Worm (Caenorhabditis elegans) whole organism, L4 larva: ENCODE measurements around the gene T24E12.2.

Source experiments
- F37D6.2 ChIP-seq: sonication (generic microtip); optimal IDR thresholded peaks from 2 replicates; lab custom pipeline; 2016; ENCODE audit warnings: mild to moderate bottlenecking, missing genetic modification characterization, missing compliant biosample characterization
- ama-1 ChIP-seq: fragments of 150-350 bp; optimal IDR thresholded peaks from 2 replicates; lab custom pipeline; 2014; ENCODE audit warnings: inconsistent platforms, mixed read lengths
- attf-4 ChIP-seq: sonication (generic microtip); optimal IDR thresholded peaks from 3 replicates; lab custom pipeline; 2017; ENCODE audit warnings: missing biosample characterization, missing genetic modification characterization
- ceh-28 ChIP-seq: fragments of 150-350 bp; optimal IDR thresholded peaks from 2 replicates; lab custom pipeline; 2014; ENCODE audit warnings: missing biosample characterization, missing genetic modification reagents, missing genetic modification characterization
- ceh-32 ChIP-seq: sonication (generic microtip); optimal IDR thresholded peaks from 2 replicates; lab custom pipeline; 2016; ENCODE audit warnings: mild to moderate bottlenecking, missing genetic modification characterization, missing compliant biosample characterization; ENCODE audit not compliant: poor library complexity
- ces-1 ChIP-seq: fragments of 150-350 bp; sonication (generic microtip); optimal IDR thresholded peaks from 4 replicates; lab custom pipeline; 2014; ENCODE audit warnings: missing biosample characterization, missing genetic modification reagents, missing genetic modification characterization
- cey-2 ChIP-seq: sonication (generic microtip); optimal IDR thresholded peaks from 3 replicates; lab custom pipeline; 2017; ENCODE audit warnings: missing genetic modification characterization, mild to moderate bottlenecking, missing compliant biosample characterization, antibody characterized with exemption, borderline replicate concordance; ENCODE audit not compliant: insufficient read depth
- daf-16 ChIP-seq, 3 experiments: sonication (generic microtip); optimal IDR thresholded peaks; 2 replicates each; lab custom pipeline; 2016 to 2017; ENCODE audit warnings: missing genetic modification characterization in 3 of 3, missing genetic modification reagents in 3 of 3, mild to moderate bottlenecking in 2 of 3, missing compliant biosample characterization in 2 of 3, missing biosample characterization in 1 of 3, moderate library complexity in 1 of 3
- dmd-8 ChIP-seq: fragments of 200-800 bp; sonication (Bioruptor generic); IDR thresholded peaks from 2 replicates; pipeline ENCODE4 v1.3.6; 2022; ENCODE audit warnings: missing genetic modification characterization, missing compliant biosample characterization
- egl-43 ChIP-seq: fragments of 200-800 bp; sonication (Bioruptor generic); IDR thresholded peaks from 2 replicates; pipeline ENCODE4 v1.3.6; 2022; ENCODE audit warnings: missing genetic modification reagents, missing genetic modification characterization, missing compliant biosample characterization
- hif-1 ChIP-seq, 2 experiments: sonication (generic microtip); optimal IDR thresholded peaks; 2 replicates each; lab custom pipeline; 2016 to 2017; ENCODE audit warnings: missing compliant biosample characterization in 2 of 2, missing genetic modification characterization in 2 of 2, missing genetic modification reagents in 2 of 2, missing genotype in 2 of 2, mild to moderate bottlenecking in 1 of 2
- hlh-30 ChIP-seq: sonication (generic microtip); optimal IDR thresholded peaks from 2 replicates; lab custom pipeline; 2017; ENCODE audit warnings: antibody characterized with exemption, mild to moderate bottlenecking, missing genetic modification characterization, missing compliant biosample characterization; ENCODE audit not compliant: insufficient read depth
- hmg-1.1 ChIP-seq: fragments of 200-800 bp; sonication (Bioruptor generic); IDR thresholded peaks from 2 replicates; pipeline ENCODE4 v1.3.6; 2022; ENCODE audit warnings: missing genetic modification reagents, missing genetic modification characterization, missing compliant biosample characterization
- jun-1 ChIP-seq: fragments of 150-350 bp; optimal IDR thresholded peaks from 2 replicates; lab custom pipeline; 2014; ENCODE audit warnings: missing biosample characterization, missing genetic modification reagents, missing genetic modification characterization
- lin-15B ChIP-seq: fragments of 150-350 bp; sonication (generic microtip); optimal IDR thresholded peaks from 3 replicates; lab custom pipeline; 2014; ENCODE audit warnings: missing biosample characterization, missing genetic modification characterization
- lin-38 ChIP-seq: fragments of 200-800 bp; sonication (Bioruptor generic); IDR thresholded peaks from 2 replicates; pipeline ENCODE4 v1.3.6; 2022; ENCODE audit warnings: missing genetic modification reagents, missing genetic modification characterization, missing compliant biosample characterization
- madf-9 ChIP-seq: fragments of 200-800 bp; sonication (Bioruptor generic); conservative IDR thresholded peaks from 2 replicates; pipeline ENCODE4 v1.3.6; 2022; ENCODE audit warnings: missing genetic modification reagents, missing genetic modification characterization, missing compliant biosample characterization
- mdl-1 ChIP-seq, 2 experiments: fragments of 150-350 bp in 1 of 2; sonication (generic microtip) in 1 of 2; optimal IDR thresholded peaks; 2 replicates each; lab custom pipeline; 2014 to 2017; ENCODE audit warnings: missing biosample characterization in 2 of 2, missing genetic modification characterization in 2 of 2
- mdt-29 ChIP-seq: fragments of 200-800 bp; sonication (Bioruptor generic); IDR thresholded peaks from 2 replicates; pipeline ENCODE4 v1.3.6; 2022; ENCODE audit warnings: missing genetic modification reagents, missing genetic modification characterization, missing compliant biosample characterization
- mep-1 ChIP-seq: fragments of 150-350 bp; sonication (generic microtip); optimal IDR thresholded peaks from 3 replicates; lab custom pipeline; 2014; ENCODE audit warnings: missing biosample characterization, missing genetic modification characterization
- mxl-3 ChIP-seq: fragments of 200-800 bp; sonication (Bioruptor generic); optimal IDR thresholded peaks from 2 replicates; lab custom pipeline; 2018; ENCODE audit warnings: mild to moderate bottlenecking, missing genetic modification characterization, missing compliant biosample characterization
- nhr-10 ChIP-seq: fragments of 150-350 bp; optimal IDR thresholded peaks from 2 replicates; lab custom pipeline; 2014; ENCODE audit warnings: missing biosample characterization, missing genetic modification characterization
- nhr-102 ChIP-seq: sonication (generic microtip); optimal IDR thresholded peaks from 2 replicates; lab custom pipeline; 2016; ENCODE audit warnings: mild to moderate bottlenecking, missing genetic modification characterization, moderate library complexity, missing compliant biosample characterization
- nhr-111 ChIP-seq: fragments of 200-800 bp; sonication (Bioruptor generic); optimal IDR thresholded peaks from 2 replicates; lab custom pipeline; 2018; ENCODE audit warnings: mild to moderate bottlenecking, missing genetic modification characterization, missing compliant biosample characterization
- nhr-25 ChIP-seq: sonication (generic microtip); optimal IDR thresholded peaks from 2 replicates; lab custom pipeline; 2017; ENCODE audit warnings: missing genetic modification characterization, mild to moderate bottlenecking, missing compliant biosample characterization, antibody characterized with exemption, moderate library complexity, borderline replicate concordance; ENCODE audit not compliant: insufficient read depth
- nhr-6 ChIP-seq: fragments of 150-350 bp; optimal IDR thresholded peaks from 2 replicates; lab custom pipeline; 2014; ENCODE audit warnings: missing biosample characterization, missing genetic modification characterization
- nhr-76 ChIP-seq: fragments of 150-350 bp; optimal IDR thresholded peaks from 2 replicates; lab custom pipeline; 2014; ENCODE audit warnings: missing biosample characterization, missing genetic modification characterization
- pha-4 ChIP-seq, 2 experiments: fragments of 150-350 bp in 1 of 2; fragments of 200-800 bp in 1 of 2; sonication (Bioruptor generic) in 1 of 2; IDR thresholded peaks in 1 of 2; optimal IDR thresholded peaks in 1 of 2; 2 replicates each; pipeline versions ENCODE4 v1.3.6 to Lab custom; 2014 to 2022; ENCODE audit warnings: missing genetic modification characterization in 2 of 2, missing genetic modification reagents in 2 of 2, missing biosample characterization in 1 of 2, missing compliant biosample characterization in 1 of 2
- rbr-2 ChIP-seq: sonication (generic microtip); optimal IDR thresholded peaks from 2 replicates; lab custom pipeline; 2016; ENCODE audit warnings: missing genotype, missing genetic modification characterization, missing compliant biosample characterization
- saeg-2 ChIP-seq: fragments of 200-800 bp; sonication (Bioruptor generic); IDR thresholded peaks from 2 replicates; pipeline ENCODE4 v1.3.6; 2022; ENCODE audit warnings: missing genetic modification reagents, missing genetic modification characterization, missing compliant biosample characterization
- snpc-1.2 ChIP-seq: fragments of 200-800 bp; sonication (Bioruptor generic); IDR thresholded peaks from 2 replicates; pipeline ENCODE4 v1.3.6; 2022; ENCODE audit warnings: missing genetic modification reagents, missing genetic modification characterization, missing compliant biosample characterization
- snpc-4 ChIP-seq: fragments of 150-350 bp; optimal IDR thresholded peaks from 2 replicates; lab custom pipeline; 2014; ENCODE audit warnings: missing biosample characterization, missing genetic modification characterization
- unc-62 ChIP-seq, 3 experiments: fragments of 150-350 bp in 1 of 3; sonication (generic microtip); optimal IDR thresholded peaks in 2 of 3; peaks in 1 of 3; 1 replicate in 1 of 3; 2 replicates in 2 of 3; lab custom pipeline; 2014 to 2017; ENCODE audit warnings: missing biosample characterization in 3 of 3, missing genetic modification characterization in 3 of 3, missing genetic modification reagents in 3 of 3, missing genotype in 1 of 3
- vab-7 ChIP-seq: fragments of 200-800 bp; sonication (Bioruptor generic); IDR thresholded peaks from 2 replicates; pipeline ENCODE4 v1.3.6; 2022; ENCODE audit warnings: missing genetic modification reagents, missing genetic modification characterization, missing compliant biosample characterization
- zfp-3 ChIP-seq: fragments of 200-800 bp; sonication (Bioruptor generic); conservative IDR thresholded peaks from 2 replicates; pipeline ENCODE4 v1.3.6; 2022; ENCODE audit warnings: missing genetic modification reagents, missing genetic modification characterization, missing compliant biosample characterization
- zip-2 ChIP-seq: fragments of 150-350 bp; optimal IDR thresholded peaks from 2 replicates; lab custom pipeline; 2014; ENCODE audit warnings: missing biosample characterization, missing genetic modification characterization
- ztf-11 ChIP-seq: fragments of 150-350 bp; optimal IDR thresholded peaks from 2 replicates; lab custom pipeline; 2014; ENCODE audit warnings: missing biosample characterization, missing genetic modification characterization

T24E12.2 gene

ce11 chrII:3810550-3810949 lies 27.8 kb downstream of the T24E12.2 start (continued):
- TF ChIP-seq jun-1, result no peak
- TF ChIP-seq nhr-10 (tag; lab: Kevin White, UChicago), result no peak
- no peak for TF ChIP-seq nhr-76
- TF ChIP-seq F37D6.2, result no peak
- TF ChIP-seq zip-2, result no peak
- peak in 1 of 2 experiments; percentile 81 for TF ChIP-seq unc-62 (GFP tag; optimal IDR thresholded peaks at IDR 0.05 in 1 of 2; lab: Kevin White, UChicago)
- no peak for TF ChIP-seq unc-62 (tag; optimal IDR thresholded peaks at IDR 0.05; lab: Kevin White, UChicago)
- TF ChIP-seq vab-7 (GFP tag; lab: Robert Waterston, UW), result no peak
- no peak for TF ChIP-seq attf-4 (tag; lab: Kevin White, UChicago)
- TF ChIP-seq mdl-1 (tag; optimal IDR thresholded peaks at IDR 0.05; lab: Kevin White, UChicago), result peak in 1 of 2 experiments; percentile 5
- no peak for TF ChIP-seq ceh-32 (tag; lab: Kevin White, UChicago)
- TF ChIP-seq hmg-1.1 (GFP tag; lab: Robert Waterston, UW), result peak; percentile 32; the same call in 1 of the 2 replicates
- no peak for TF ChIP-seq egl-43
- no peak for TF ChIP-seq dmd-8
- peak; percentile 30 for TF ChIP-seq nhr-102 (tag; lab: Kevin White, UChicago)
- TF ChIP-seq mxl-3 (GFP tag; lab: Kevin White, UChicago), result no peak
- peak; percentile 85 for TF ChIP-seq mep-1 (tag; lab: Kevin White, UChicago)
- TF ChIP-seq nhr-6, result peak; percentile 42
- no peak for TF ChIP-seq nhr-25 (tag; lab: Kevin White, UChicago)
- TF ChIP-seq pha-4 (GFP tag; IDR thresholded peaks at IDR 0.05; lab: Robert Waterston, UW), result no peak
- peak; percentile 75 for TF ChIP-seq pha-4 (tag; optimal IDR thresholded peaks at IDR 0.05; lab: Kevin White, UChicago)
- TF ChIP-seq ces-1 (GFP tag; lab: Kevin White, UChicago), result no peak
- TF ChIP-seq mdt-29 (GFP tag; lab: Robert Waterston, UW), result no peak
- no peak for TF ChIP-seq ztf-11 (tag; lab: Kevin White, UChicago)
- TF ChIP-seq nhr-111, result no peak
- TF ChIP-seq saeg-2, result no peak
- TF ChIP-seq zfp-3 (GFP tag; lab: Robert Waterston, UW), result no peak
- no peak for TF ChIP-seq snpc-4 (tag; lab: Kevin White, UChicago)
- no peak for TF ChIP-seq ceh-28 (tag; lab: Kevin White, UChicago)

DNA sequence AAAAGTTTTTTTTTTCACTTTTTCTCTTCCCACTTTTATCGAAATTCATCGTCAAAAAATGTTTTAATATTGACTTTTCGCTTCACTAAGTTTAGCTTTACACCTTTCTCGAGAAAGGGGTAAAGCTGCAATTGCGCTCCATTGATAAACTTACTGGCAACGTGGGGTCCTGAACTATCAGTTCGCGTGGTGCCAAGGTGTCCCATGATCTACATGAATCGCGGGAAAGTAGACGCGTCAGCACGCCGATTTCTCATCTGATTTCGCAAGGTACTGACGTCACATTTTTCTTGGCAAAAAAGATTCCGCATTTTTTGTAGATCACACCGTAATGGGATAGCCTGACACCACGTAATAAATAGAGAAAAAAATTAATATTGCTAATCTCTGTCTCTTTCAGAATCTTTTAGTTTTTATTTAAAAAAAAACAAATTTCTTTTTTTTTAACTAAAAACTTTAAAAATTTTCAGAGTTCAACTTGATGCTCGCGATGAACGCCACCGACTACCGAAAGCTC lies 29.1 kb downstream of the T24E12.2 start, which contains the start of gene lido-15:
Gene lido-15, plus strand, starts transcription at position 467 of the 517 bp plus-strand sequence.
- TF ChIP-seq hif-1 (tag; optimal IDR thresholded peaks at IDR 0.05; lab: Kevin White, UChicago) (no peak), madf-9 (GFP tag; lab: Robert Waterston, UW) (no peak), hlh-30 (tag; lab: Kevin White, UChicago) (peak; percentile 51), lin-15B (tag; lab: Kevin White, UChicago) (no peak), lin-38 (GFP tag; lab: Robert Waterston, UW) (peak; percentile 42), nhr-25 (tag; lab: Kevin White, UChicago) (no peak), snpc-1.2 (GFP tag; lab: Robert Waterston, UW) (no peak), daf-16 (GFP tag; optimal IDR thresholded peaks at IDR 0.05; lab: Kevin White, UChicago) (no peak), daf-16 (tag; optimal IDR thresholded peaks at IDR 0.05; lab: Kevin White, UChicago) (no peak), unc-62 (GFP tag; optimal IDR thresholded peaks at IDR 0.05 in 1 of 2; lab: Kevin White, UChicago) (peak in 1 of 2 experiments; percentile 64), unc-62 (tag; optimal IDR thresholded peaks at IDR 0.05; lab: Kevin White, UChicago) (no peak), cey-2 (tag; lab: Kevin White, UChicago) (no peak), ama-1 (lab: Kevin White, UChicago) (no peak), rbr-2 (tag; lab: Kevin White, UChicago) (no peak)
